Fruit fly (Drosophila melanogaster): ENCODE results near the gene CG45544.

DNA sequence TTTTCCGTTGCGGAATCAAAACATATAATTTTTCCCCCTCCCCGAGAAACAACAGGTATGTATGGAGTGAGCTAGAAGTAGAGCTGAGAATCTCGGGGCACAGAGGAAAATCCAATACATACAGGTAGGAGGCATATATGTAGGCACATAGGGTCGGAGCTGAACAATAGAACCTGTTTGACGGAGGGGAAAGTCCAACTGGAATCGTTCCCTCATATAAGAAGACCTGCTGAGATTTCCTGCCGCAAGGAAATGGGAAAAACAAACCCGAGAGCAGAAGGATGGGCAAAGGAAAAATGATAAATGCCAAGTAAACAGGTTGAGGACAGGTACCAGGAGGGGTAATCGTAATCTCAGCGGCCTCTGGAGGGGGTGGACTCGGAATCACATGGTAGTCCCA is 47.8 kb downstream of the CG45544 start:
- TF ChIP-seq h (optimal IDR thresholded peaks at IDR 0.05) (no peak), ttk (optimal IDR thresholded peaks at IDR 0.05) (no peak)

All from Kc167 (cell line).